Fruit fly (Drosophila melanogaster): ENCODE measurements around the gene Hers.

The Hers gene

DNA sequence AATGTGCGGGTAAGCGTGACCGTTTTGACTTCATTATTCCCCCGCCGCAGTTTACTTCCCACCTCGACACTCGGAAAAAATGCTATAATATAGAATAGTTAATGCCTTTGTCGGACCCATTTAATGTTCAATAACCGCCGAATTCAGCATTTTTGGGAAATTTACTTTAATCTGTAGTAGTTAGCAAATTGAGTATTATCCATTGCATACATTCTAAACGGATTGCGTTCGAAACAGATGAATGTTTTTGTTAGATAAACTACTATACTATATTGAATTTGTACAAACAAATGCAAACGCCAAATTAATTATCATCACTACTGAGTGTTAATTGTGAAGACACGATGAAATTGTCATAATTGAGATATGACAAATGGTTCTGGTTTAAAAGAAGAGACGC lies 18.3 kb downstream of the Hers start (continued):
- TF ChIP-seq CG1529 (GFP tag; optimal IDR thresholded peaks at IDR 0.05), result peak; percentile 12
- no peak for TF ChIP-seq NfI (GFP tag; optimal IDR thresholded peaks at IDR 0.05)
- peak; percentile 54 for TF ChIP-seq phol (tag; optimal IDR thresholded peaks at IDR 0.05)
- no peak for TF ChIP-seq Vsx1 (GFP tag; optimal IDR thresholded peaks at IDR 0.05)
- no peak for TF ChIP-seq CG12299 (tag; optimal IDR thresholded peaks at IDR 0.05)
- peak; percentile 34 for TF ChIP-seq Ssrp (tag; optimal IDR thresholded peaks at IDR 0.05)
- TF ChIP-seq CG31441 (GFP tag; IDR thresholded peaks at IDR 0.05), result 0 out of 2 replicates have a peak, but pooled peaks have one; percentile 31
- peak; percentile 31 for TF ChIP-seq CG2120 (GFP tag; optimal IDR thresholded peaks at IDR 0.05)
- TF ChIP-seq Oaz (GFP tag; IDR thresholded peaks at IDR 0.05), result no peak
- no peak for TF ChIP-seq CG3726 (GFP tag; IDR thresholded peaks at IDR 0.05)
- no peak for TF ChIP-seq CG10959 (GFP tag; IDR thresholded peaks at IDR 0.05)
- TF ChIP-seq bcd (GFP tag; optimal IDR thresholded peaks at IDR 0.05), result peak; percentile 22
- TF ChIP-seq D (optimal IDR thresholded peaks at IDR 0.05), result no peak
- TF ChIP-seq D (GFP tag; optimal IDR thresholded peaks at IDR 0.05), result peak; percentile 28
- TF ChIP-seq crol (GFP tag; IDR thresholded peaks at IDR 0.05), result no peak
- no peak for TF ChIP-seq vfl (GFP tag; optimal IDR thresholded peaks at IDR 0.05)
- TF ChIP-seq CG12391 (tag; optimal IDR thresholded peaks at IDR 0.05), result peak; percentile 39
- peak; percentile 29 for TF ChIP-seq CG2712 (tag; optimal IDR thresholded peaks at IDR 0.05)
- peak; percentile 54 for TF ChIP-seq dmrt99B (tag; optimal IDR thresholded peaks at IDR 0.05)
- TF ChIP-seq CG32772 (GFP tag; IDR thresholded peaks at IDR 0.05), result no peak
- peak; percentile 1 for TF ChIP-seq CG17359 (tag; optimal IDR thresholded peaks at IDR 0.05)
- peak in 1 of 2 experiments; percentile 8 for TF ChIP-seq dpn (GFP tag; optimal IDR thresholded peaks at IDR 0.05)
- peak; percentile 83 for TF ChIP-seq sens (GFP tag)
- no peak for TF ChIP-seq Dp (GFP tag; optimal IDR thresholded peaks at IDR 0.05)
- TF ChIP-seq D19A (tag; optimal IDR thresholded peaks at IDR 0.05), result peak; percentile 25
- TF ChIP-seq CG18262 (tag; optimal IDR thresholded peaks at IDR 0.05), result peak; percentile 57

DNA sequence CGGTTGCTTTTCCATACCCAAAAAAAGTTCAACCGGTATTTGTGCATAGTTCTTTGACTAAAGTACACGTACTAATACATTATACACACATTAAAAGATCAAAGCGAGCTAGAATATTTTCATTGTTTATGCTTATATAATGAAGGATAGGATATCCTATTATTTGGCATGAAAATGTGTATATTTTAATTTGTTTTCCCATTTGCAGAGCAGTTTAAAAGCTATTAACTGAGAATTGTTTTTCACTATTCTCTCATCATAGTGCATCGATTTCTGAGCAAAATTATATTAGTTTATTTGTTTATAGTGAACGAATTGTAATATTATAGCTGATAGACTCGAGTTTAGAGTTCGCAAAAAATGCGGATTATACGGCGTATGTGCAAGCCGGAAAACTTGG lies 20.6 kb downstream of the Hers start:
- TF ChIP-seq CG3726 (GFP tag; IDR thresholded peaks at IDR 0.05), result no peak
- peak; percentile 1 for TF ChIP-seq Med (GFP tag)

DNA sequence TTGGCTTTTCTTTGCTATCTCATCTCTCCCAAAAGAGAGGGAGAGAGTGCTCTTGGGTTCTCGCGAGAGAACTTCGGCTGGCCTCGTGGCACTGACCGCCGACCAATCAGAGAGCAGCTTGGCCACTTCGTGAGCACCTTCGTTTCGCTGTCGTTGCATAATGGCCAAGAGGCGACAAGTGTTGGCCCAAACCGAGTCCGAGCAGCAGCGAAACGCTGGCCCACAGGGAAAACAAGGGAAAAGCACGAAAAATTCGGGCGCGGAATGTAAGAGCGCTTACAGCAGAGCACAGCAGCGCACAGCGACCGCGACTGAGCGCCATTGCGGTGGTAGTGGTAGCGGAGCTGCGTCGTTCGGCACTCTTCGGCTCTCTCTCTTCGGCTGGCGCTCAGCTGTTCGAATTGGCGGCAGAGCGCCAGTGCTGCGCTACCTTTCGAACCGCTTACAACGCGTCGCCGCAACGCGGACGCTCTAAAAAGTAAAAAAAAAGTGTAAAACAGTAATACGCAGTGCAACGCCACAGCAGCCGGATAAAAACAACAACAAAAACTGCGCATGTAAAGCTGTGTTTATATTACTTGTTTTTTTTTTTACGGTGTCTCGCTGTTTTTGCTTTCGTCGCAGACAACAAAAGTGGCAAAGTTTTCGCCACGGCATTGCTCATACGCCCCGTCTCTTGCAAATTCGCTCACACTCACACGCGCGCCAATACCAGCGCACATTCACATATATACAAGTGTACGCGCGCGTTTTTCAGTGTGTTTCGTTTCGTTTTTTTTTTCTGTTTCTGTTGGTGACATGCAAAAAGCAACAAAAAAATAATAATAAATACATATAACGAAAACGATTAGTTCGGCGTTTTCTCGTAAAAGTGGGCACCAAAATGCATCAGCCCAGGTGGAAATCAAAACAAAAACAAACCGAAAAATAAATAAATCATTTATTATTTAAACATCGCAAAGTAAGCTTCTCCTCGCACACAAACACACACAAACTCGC lies 21.3 kb downstream of the Hers start:
- TF ChIP-seq Sry-δ (GFP tag; optimal IDR thresholded peaks at IDR 0.05) (no peak), ac (GFP tag; optimal IDR thresholded peaks at IDR 0.05) (no peak), fd96Cb (tag; optimal IDR thresholded peaks at IDR 0.05) (no peak), CG17359 (tag; optimal IDR thresholded peaks at IDR 0.05) (peak; percentile 17), sima (GFP tag; optimal IDR thresholded peaks at IDR 0.05) (no peak), CG11723 (GFP tag; optimal IDR thresholded peaks at IDR 0.05) (no peak), CG18011 (GFP tag; optimal IDR thresholded peaks at IDR 0.05) (no peak), CG10267 (tag; optimal IDR thresholded peaks at IDR 0.05) (no peak), Side (GFP tag; optimal IDR thresholded peaks at IDR 0.05) (peak; percentile 30), CG17361 (GFP tag; IDR thresholded peaks at IDR 0.05) (0 out of 3 replicates have a peak, but pooled peaks have one; percentile 17), ftz-f1 (GFP tag; optimal IDR thresholded peaks at IDR 0.05) (no peak), Hr78 (GFP tag; optimal IDR thresholded peaks at IDR 0.05) (no peak), CG42726 (GFP tag; IDR thresholded peaks at IDR 0.05; ENCODE audit: partially characterized antibody) (0 out of 2 replicates have a peak, but pooled peaks have one; percentile 35), Hey (tag; optimal IDR thresholded peaks at IDR 0.05) (no peak), zfh2 (GFP tag; optimal IDR thresholded peaks at IDR 0.05) (no peak), tap (tag; optimal IDR thresholded peaks at IDR 0.05) (no peak), CG12744 (GFP tag; optimal IDR thresholded peaks at IDR 0.05) (no peak), CG9817 (tag; optimal IDR thresholded peaks at IDR 0.05) (no peak), Camta (GFP tag; optimal IDR thresholded peaks at IDR 0.05) (no peak), sug (tag; optimal IDR thresholded peaks at IDR 0.05) (peak; percentile 9), Fer1 (GFP tag; optimal IDR thresholded peaks at IDR 0.05) (peak; percentile 42)
